Worm (Caenorhabditis elegans) whole organism, late embryonic: Measurements from ENCODE around the gene C05D12.5.

ENCODE experiments used
- ceh-30 ChIP-seq: fragments of 150-350 bp; optimal IDR thresholded peaks from 2 replicates; lab custom pipeline; 2014; ENCODE audit warnings: missing biosample characterization, missing genetic modification characterization
- elt-2 ChIP-seq: sonication (generic microtip); optimal IDR thresholded peaks from 2 replicates; lab custom pipeline; 2016; ENCODE audit warnings: missing genetic modification reagents, missing genetic modification characterization, missing compliant biosample characterization

ce11 chrII:11455715-11456114, 21.7 kb downstream of the C05D12.5 start:
- TF ChIP-seq ceh-30 (tag; lab: Kevin White, UChicago), result no peak
- TF ChIP-seq elt-2, result no peak
